Fruit fly (Drosophila melanogaster) whole organism, embryonic: ENCODE data around the gene CG13838.

Experiments
- Adf1 ChIP-seq: fragments of 200-800 bp; sonication (Bioruptor generic); IDR thresholded peaks from 2 replicates; pipeline ENCODE4 v1.3.6; 2022; ENCODE audit warnings: missing biosample characterization, missing genetic modification characterization
- Atf6 ChIP-seq: fragments of 200-800 bp; sonication (Bioruptor generic); IDR thresholded peaks from 2 replicates; pipeline ENCODE4 v1.3.6; 2022; ENCODE audit warnings: missing biosample characterization, missing genetic modification characterization
- Bdp1 ChIP-seq: fragments of 200-800 bp; sonication (Bioruptor generic); optimal IDR thresholded peaks from 3 replicates; lab custom pipeline; 2016; ENCODE audit warnings: missing biosample characterization, missing genetic modification characterization
- C15 ChIP-seq: fragments of 200-800 bp; sonication (Bioruptor generic); IDR thresholded peaks from 3 replicates; pipeline ENCODE4 v1.3.6; 2022; ENCODE audit warnings: missing biosample characterization, missing genetic modification characterization
- CG10979 ChIP-seq: fragments of 200-800 bp; sonication (Bioruptor generic); optimal IDR thresholded peaks from 2 replicates; lab custom pipeline; 2018; ENCODE audit warnings: missing biosample characterization, mild to moderate bottlenecking, missing genetic modification characterization, moderate library complexity
- CG11723 ChIP-seq: fragments of 200-800 bp; sonication (Bioruptor generic); optimal IDR thresholded peaks from 2 replicates; lab custom pipeline; 2017; ENCODE audit warnings: missing biosample characterization, mild to moderate bottlenecking, missing genetic modification characterization
- CG12155 ChIP-seq: fragments of 200-800 bp; sonication (Bioruptor generic); optimal IDR thresholded peaks from 3 replicates; lab custom pipeline; 2016; ENCODE audit warnings: missing biosample characterization, missing genetic modification characterization
- CG12219 ChIP-seq: fragments of 200-800 bp; sonication (Bioruptor generic); optimal IDR thresholded peaks from 3 replicates; lab custom pipeline; 2018; ENCODE audit warnings: missing biosample characterization, mild to moderate bottlenecking, missing genetic modification characterization
- CG14860 ChIP-seq: fragments of 200-800 bp; sonication (Bioruptor generic); IDR thresholded peaks from 3 replicates; pipeline ENCODE4 v1.3.6; 2022; ENCODE audit warnings: missing biosample characterization, missing genetic modification characterization; ENCODE audit not compliant: partially characterized antibody
- CG15696 ChIP-seq: fragments of 200-800 bp; sonication (Bioruptor generic); optimal IDR thresholded peaks from 2 replicates; lab custom pipeline; 2019; ENCODE audit warnings: missing biosample characterization, mild to moderate bottlenecking, missing genetic modification characterization, moderate library complexity
- CG1603 ChIP-seq: fragments of 200-800 bp; sonication (Bioruptor generic); optimal IDR thresholded peaks from 2 replicates; lab custom pipeline; 2019; ENCODE audit warnings: missing biosample characterization, mild to moderate bottlenecking, missing genetic modification characterization, moderate library complexity
- CG2199 ChIP-seq: fragments of 200-800 bp; sonication (Bioruptor generic); IDR thresholded peaks from 3 replicates; pipeline ENCODE4 v1.3.6; 2022; ENCODE audit warnings: missing biosample characterization, missing genetic modification characterization
- CG30403 ChIP-seq: fragments of 200-800 bp; sonication (Bioruptor generic); optimal IDR thresholded peaks from 3 replicates; lab custom pipeline; 2016; ENCODE audit warnings: missing biosample characterization, missing genetic modification characterization
- CG32772 ChIP-seq: fragments of 200-800 bp; sonication (Bioruptor generic); IDR thresholded peaks from 2 replicates; pipeline ENCODE4 v1.3.6; 2022; ENCODE audit warnings: missing biosample characterization, missing genetic modification characterization
- CG7357 ChIP-seq: fragments of 200-800 bp; sonication (Bioruptor generic); IDR thresholded peaks from 3 replicates; pipeline ENCODE4 v1.3.6; 2022; ENCODE audit warnings: missing biosample characterization, missing genetic modification characterization
- CG7556 ChIP-seq: fragments of 200-800 bp; sonication (Bioruptor generic); optimal IDR thresholded peaks from 2 replicates; lab custom pipeline; 2017; ENCODE audit warnings: missing biosample characterization, mild to moderate bottlenecking, missing genetic modification characterization
- CG7786 ChIP-seq: fragments of 200-800 bp; sonication (Bioruptor generic); optimal IDR thresholded peaks from 2 replicates; lab custom pipeline; 2016; ENCODE audit warnings: missing biosample characterization, missing genetic modification characterization
- CG7839 ChIP-seq: fragments of 200-800 bp; sonication (Bioruptor generic); optimal IDR thresholded peaks from 3 replicates; lab custom pipeline; 2018; ENCODE audit warnings: missing biosample characterization, mild to moderate bottlenecking, missing genetic modification characterization, moderate library complexity
- CG8924 ChIP-seq: fragments of 200-800 bp; optimal IDR thresholded peaks from 3 replicates; lab custom pipeline; 2019; ENCODE audit warnings: missing biosample characterization, mild to moderate bottlenecking, missing genetic modification characterization, moderate library complexity
- CG9727 ChIP-seq: fragments of 200-800 bp; sonication (Bioruptor generic); optimal IDR thresholded peaks from 3 replicates; lab custom pipeline; 2017; ENCODE audit warnings: missing biosample characterization, mild to moderate bottlenecking, missing genetic modification characterization
- CG9932 ChIP-seq: fragments of 200-800 bp; sonication (Bioruptor generic); IDR thresholded peaks from 2 replicates; pipeline ENCODE4 v1.3.6; 2022; ENCODE audit warnings: missing biosample characterization, missing genetic modification characterization
- Elba2 ChIP-seq: fragments of 200-800 bp; sonication (Bioruptor generic); optimal IDR thresholded peaks from 3 replicates; lab custom pipeline; 2016; ENCODE audit warnings: missing biosample characterization, missing genetic modification characterization
- Med ChIP-seq: fragments of 200-800 bp; sonication (Bioruptor generic); peaks from one replicate; lab custom pipeline; 2016; ENCODE audit warnings: missing biosample characterization, missing genetic modification characterization, mild to moderate bottlenecking, inconsistent platforms, moderate library complexity
- Opbp ChIP-seq: fragments of 200-800 bp; sonication (Bioruptor generic); IDR thresholded peaks from 3 replicates; pipeline ENCODE4 v1.3.6; 2022; ENCODE audit warnings: missing biosample characterization, missing genetic modification characterization; ENCODE audit not compliant: partially characterized antibody
- Optix ChIP-seq: fragments of 200-800 bp; sonication (Bioruptor generic); IDR thresholded peaks from 3 replicates; pipeline ENCODE4 v1.3.6; 2022; ENCODE audit warnings: missing biosample characterization, missing genetic modification characterization
- cas ChIP-seq: fragments of 200-800 bp; sonication (Bioruptor generic); IDR thresholded peaks from 2 replicates; pipeline ENCODE4 v1.3.6; 2022; ENCODE audit warnings: missing biosample characterization, missing genetic modification characterization
- chm ChIP-seq: fragments of 200-800 bp; sonication (Bioruptor generic); IDR thresholded peaks from 2 replicates; pipeline ENCODE4 v1.3.6; 2022; ENCODE audit warnings: missing biosample characterization, missing genetic modification characterization
- dati ChIP-seq: fragments of 200-800 bp; sonication (Bioruptor generic); IDR thresholded peaks from 2 replicates; pipeline ENCODE4 v1.3.6; 2022; ENCODE audit warnings: missing biosample characterization, missing genetic modification characterization
- dmrt11E ChIP-seq: fragments of 200-800 bp; sonication (Bioruptor generic); optimal IDR thresholded peaks from 3 replicates; lab custom pipeline; 2018; ENCODE audit warnings: missing biosample characterization, mild to moderate bottlenecking, missing genetic modification characterization, moderate library complexity
- dmrt99B ChIP-seq: fragments of 200-800 bp; sonication (Bioruptor generic); optimal IDR thresholded peaks from 2 replicates; lab custom pipeline; 2018; ENCODE audit warnings: missing biosample characterization, mild to moderate bottlenecking, missing genetic modification characterization, moderate library complexity
- fd3F ChIP-seq: fragments of 200-800 bp; sonication (Bioruptor generic); optimal IDR thresholded peaks from 2 replicates; lab custom pipeline; 2018; ENCODE audit warnings: missing biosample characterization, mild to moderate bottlenecking, missing genetic modification characterization, moderate library complexity
- fd96Cb ChIP-seq: fragments of 200-800 bp; sonication (Bioruptor generic); optimal IDR thresholded peaks from 2 replicates; lab custom pipeline; 2018; ENCODE audit warnings: missing biosample characterization, mild to moderate bottlenecking, missing genetic modification characterization, moderate library complexity
- ftz-f1 ChIP-seq: fragments of 200-800 bp; sonication (Bioruptor generic); optimal IDR thresholded peaks from 2 replicates; lab custom pipeline; 2016; ENCODE audit warnings: missing biosample characterization, missing genetic modification characterization
- gcm ChIP-seq: fragments of 200-800 bp; sonication (Bioruptor generic); optimal IDR thresholded peaks from 2 replicates; lab custom pipeline; 2019; ENCODE audit warnings: missing biosample characterization, mild to moderate bottlenecking, missing genetic modification characterization, moderate library complexity
- gfzf ChIP-seq: fragments of 200-800 bp; sonication (Bioruptor generic); optimal IDR thresholded peaks from 2 replicates; lab custom pipeline; 2016; ENCODE audit warnings: missing biosample characterization, mild to moderate bottlenecking, missing genetic modification characterization, moderate library complexity
- grn ChIP-seq: fragments of 200-800 bp; sonication (Bioruptor generic); optimal IDR thresholded peaks from 3 replicates; lab custom pipeline; 2017; ENCODE audit warnings: missing biosample characterization, missing genetic modification characterization
- ham ChIP-seq: fragments of 200-800 bp; sonication (Bioruptor generic); IDR thresholded peaks from 2 replicates; pipeline ENCODE4 v1.3.6; 2022; ENCODE audit warnings: missing biosample characterization, missing genetic modification characterization
- hb ChIP-seq: fragments of 200-800 bp; sonication (Bioruptor generic); IDR thresholded peaks from 3 replicates; pipeline ENCODE4 v1.3.6; 2022; ENCODE audit warnings: missing biosample characterization, missing genetic modification characterization; ENCODE audit not compliant: partially characterized antibody
- lbe ChIP-seq: fragments of 200-800 bp; sonication (Bioruptor generic); optimal IDR thresholded peaks from 2 replicates; lab custom pipeline; 2016; ENCODE audit warnings: missing biosample characterization, mild to moderate bottlenecking, missing genetic modification characterization
- maf-S ChIP-seq: fragments of 200-800 bp; sonication (Bioruptor generic); optimal IDR thresholded peaks from 2 replicates; lab custom pipeline; 2016; ENCODE audit warnings: missing biosample characterization, missing genetic modification characterization
- mam ChIP-seq: fragments of 200-800 bp; sonication (Bioruptor generic); optimal IDR thresholded peaks from 3 replicates; lab custom pipeline; 2016; ENCODE audit warnings: missing biosample characterization, missing genetic modification characterization
- prd ChIP-seq, 3 experiments: fragments of >200 bp in 2 of 3; fragments of 200-800 bp in 1 of 3; sonication (Bioruptor generic) in 1 of 3; optimal IDR thresholded peaks in 2 of 3; IDR thresholded peaks in 1 of 3; 2 replicates in 2 of 3; 3 replicates in 1 of 3; pipeline versions ENCODE4 v1.3.6 to Lab custom; 2017 to 2022; ENCODE audit warnings: missing biosample characterization in 1 of 3, missing genetic modification characterization in 1 of 3
- psq ChIP-seq: fragments of 200-800 bp; sonication (Bioruptor generic); optimal IDR thresholded peaks from 2 replicates; lab custom pipeline; 2017; ENCODE audit warnings: missing biosample characterization, missing genetic modification characterization
- sens ChIP-seq: fragments of 200-800 bp; sonication (Bioruptor generic); peaks from one replicate; lab custom pipeline; 2016; ENCODE audit warnings: missing biosample characterization, missing genetic modification characterization
- sens-2 ChIP-seq: fragments of 200-800 bp; sonication (Bioruptor generic); IDR thresholded peaks from 2 replicates; pipeline ENCODE4 v1.3.6; 2022; ENCODE audit warnings: missing biosample characterization, missing genetic modification characterization
- zen2 ChIP-seq: fragments of 200-800 bp; sonication (Bioruptor generic); IDR thresholded peaks from 3 replicates; pipeline ENCODE4 v1.3.6; 2022; ENCODE audit warnings: missing biosample characterization, missing genetic modification characterization; ENCODE audit not compliant: partially characterized antibody

The CG13838 gene

dm6 chr3R:23028506-23028905 lies 13.5 kb upstream of the CG13838 start (continued):
- TF ChIP-seq CG14860 = no peak
- TF ChIP-seq CG2199 (GFP tag; lab: Robert Waterston, UW) = no peak
- TF ChIP-seq dmrt99B (tag; lab: Kevin White, UChicago) = peak; percentile 41
- TF ChIP-seq cas = peak; percentile 58; the same call in 1 of the 2 replicates
- peak; percentile 11 for TF ChIP-seq fd96Cb (tag; lab: Kevin White, UChicago)
- no peak for TF ChIP-seq lbe (GFP tag; lab: Kevin White, UChicago)
- peak; percentile 60 for TF ChIP-seq CG30403 (GFP tag; lab: Kevin White, UChicago)
- TF ChIP-seq C15 (GFP tag; lab: Robert Waterston, UW) = peak; percentile 63; the same call in 1 of the 3 replicates
- 0 out of 2 replicates have a peak, but pooled peaks have one; percentile 36 for TF ChIP-seq CG32772 (GFP tag; lab: Robert Waterston, UW)
- peak; percentile 4 for TF ChIP-seq dmrt11E (tag; lab: Kevin White, UChicago)
- TF ChIP-seq mam = peak; percentile 70
- peak; percentile 62 for TF ChIP-seq CG12155
- peak; percentile 50; the same call in 1 of the 2 replicates for TF ChIP-seq Adf1 (GFP tag; lab: Robert Waterston, UW)
- TF ChIP-seq CG7786 (GFP tag; lab: Kevin White, UChicago) = peak; percentile 53
- peak; percentile 56; the same call in 1 of the 3 replicates for TF ChIP-seq CG7357 (GFP tag; lab: Robert Waterston, UW)

DNA sequence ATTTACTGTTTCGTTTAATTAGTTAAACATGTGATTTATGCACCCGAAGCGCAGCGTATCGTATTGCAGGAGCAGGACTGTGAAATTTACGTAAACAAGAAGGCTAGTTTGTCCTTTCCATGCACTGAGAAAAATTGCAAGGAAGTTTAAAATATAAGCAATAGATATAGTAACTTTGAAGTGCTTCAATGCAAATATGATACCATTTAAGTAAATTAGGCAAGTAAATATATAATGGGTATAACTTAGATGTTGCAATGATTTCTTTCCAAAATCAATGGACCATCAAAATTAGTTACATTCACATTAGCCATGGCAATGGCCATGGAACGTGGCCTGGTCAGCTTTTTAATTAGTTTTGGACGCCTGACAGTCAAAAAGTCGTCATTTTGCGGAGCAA lies 11.1 kb upstream of the CG13838 start:
- TF ChIP-seq dmrt11E (tag; lab: Kevin White, UChicago) (peak; percentile 38), psq (GFP tag; lab: Kevin White, UChicago) (no peak), Atf6 (no peak), sens-2 (GFP tag; lab: Robert Waterston, UW) (no peak), CG9727 (GFP tag; lab: Kevin White, UChicago) (peak; percentile 18), Optix (GFP tag; lab: Robert Waterston, UW) (no peak), CG7556 (GFP tag; lab: Kevin White, UChicago) (no peak), ftz-f1 (GFP tag; lab: Kevin White, UChicago) (no peak), CG9932 (no peak), CG1603 (tag; lab: Kevin White, UChicago) (peak; percentile 1), Med (GFP tag; lab: Kevin White, UChicago) (peak; percentile 53), Opbp (GFP tag; lab: Robert Waterston, UW) (no peak), CG11723 (GFP tag; lab: Kevin White, UChicago) (no peak), prd (optimal IDR thresholded peaks at IDR 0.05; lab: Kevin White, UChicago) (no peak), prd (GFP tag; IDR thresholded peaks at IDR 0.05; lab: Robert Waterston, UW) (0 out of 3 replicates have a peak, but pooled peaks have one; percentile 41), sens (GFP tag; lab: Kevin White, UChicago) (peak; percentile 80), maf-S (GFP tag; lab: Kevin White, UChicago) (no peak), chm (GFP tag; lab: Robert Waterston, UW) (no peak), CG10979 (tag; lab: Kevin White, UChicago) (peak; percentile 4), CG8924 (tag; lab: Kevin White, UChicago) (no peak), Elba2 (no peak), gcm (GFP tag; lab: Kevin White, UChicago) (no peak), ham (no peak), Bdp1 (GFP tag; lab: Kevin White, UChicago) (no peak), CG15696 (peak; percentile 66), hb (GFP tag; lab: Robert Waterston, UW) (no peak), CG7839 (tag; lab: Kevin White, UChicago) (peak; percentile 1), CG12219 (GFP tag; lab: Kevin White, UChicago) (no peak), fd3F (GFP tag; lab: Kevin White, UChicago) (no peak), dati (GFP tag; lab: Robert Waterston, UW) (no peak), gfzf (GFP tag; lab: Kevin White, UChicago) (no peak), zen2 (GFP tag; lab: Robert Waterston, UW) (no peak), grn (GFP tag; lab: Kevin White, UChicago) (no peak)
